Worm (Caenorhabditis elegans) whole organism, L4 larva: Measurements from ENCODE around the gene ift-74.

Experiments used
- F26F4.8 ChIP-seq: fragments of 200-800 bp; sonication (Bioruptor generic); conservative IDR thresholded peaks from 2 replicates; pipeline ENCODE4 v1.3.6; 2022; ENCODE audit warnings: missing genetic modification characterization, missing compliant biosample characterization
- F44E2.7 ChIP-seq: fragments of 200-800 bp; sonication (Bioruptor generic); IDR thresholded peaks from 2 replicates; pipeline ENCODE4 v2.1.2; 2022; ENCODE audit warnings: missing genetic modification characterization, missing compliant biosample characterization
- R02D3.7 ChIP-seq: fragments of 150-350 bp; sonication (generic microtip); optimal IDR thresholded peaks from 3 replicates; lab custom pipeline; 2014; ENCODE audit warnings: missing biosample characterization, missing genetic modification characterization
- T26A8.4 ChIP-seq: fragments of 200-800 bp; sonication (Bioruptor generic); IDR thresholded peaks from 2 replicates; pipeline ENCODE4 v1.3.6; 2022; ENCODE audit warnings: missing genetic modification characterization, missing compliant biosample characterization
- Y105C5A.15 ChIP-seq: fragments of 200-800 bp; sonication (Bioruptor generic); IDR thresholded peaks from 2 replicates; pipeline ENCODE4 v1.3.6; 2022; ENCODE audit warnings: missing genetic modification characterization, missing compliant biosample characterization
- Y5F2A.4 ChIP-seq: fragments of 200-800 bp; sonication (Bioruptor generic); optimal IDR thresholded peaks from 2 replicates; lab custom pipeline; 2018; ENCODE audit warnings: mild to moderate bottlenecking, missing genetic modification characterization, missing compliant biosample characterization
- ZK337.2 ChIP-seq: fragments of 200-800 bp; sonication (Bioruptor generic); IDR thresholded peaks from 2 replicates; pipeline ENCODE4 v1.3.6; 2022; ENCODE audit warnings: missing genetic modification reagents, missing genetic modification characterization, missing compliant biosample characterization
- ZK546.5 ChIP-seq, 2 experiments: sonication (generic microtip); optimal IDR thresholded peaks; 2 replicates each; lab custom pipeline; 2017; ENCODE audit warnings: missing biosample characterization in 2 of 2, missing genetic modification characterization in 2 of 2
- ceh-28 ChIP-seq: fragments of 150-350 bp; optimal IDR thresholded peaks from 2 replicates; lab custom pipeline; 2014; ENCODE audit warnings: missing biosample characterization, missing genetic modification reagents, missing genetic modification characterization
- ceh-32 ChIP-seq: sonication (generic microtip); optimal IDR thresholded peaks from 2 replicates; lab custom pipeline; 2016; ENCODE audit warnings: mild to moderate bottlenecking, missing genetic modification characterization, missing compliant biosample characterization; ENCODE audit not compliant: poor library complexity
- ceh-62 ChIP-seq: sonication (generic microtip); optimal IDR thresholded peaks from 2 replicates; lab custom pipeline; 2017; ENCODE audit warnings: missing biosample characterization, missing genetic modification characterization
- cey-2 ChIP-seq: sonication (generic microtip); optimal IDR thresholded peaks from 3 replicates; lab custom pipeline; 2017; ENCODE audit warnings: missing genetic modification characterization, mild to moderate bottlenecking, missing compliant biosample characterization, antibody characterized with exemption, borderline replicate concordance; ENCODE audit not compliant: insufficient read depth
- ctbp-1 ChIP-seq: fragments of 200-800 bp; sonication (Bioruptor generic); IDR thresholded peaks from 2 replicates; pipeline ENCODE4 v1.3.6; 2022; ENCODE audit warnings: missing genetic modification reagents, missing genetic modification characterization, missing compliant biosample characterization
- daf-16 ChIP-seq, 3 experiments: sonication (generic microtip); optimal IDR thresholded peaks; 2 replicates each; lab custom pipeline; 2016 to 2017; ENCODE audit warnings: missing genetic modification characterization in 3 of 3, missing genetic modification reagents in 3 of 3, mild to moderate bottlenecking in 2 of 3, missing compliant biosample characterization in 2 of 3, missing biosample characterization in 1 of 3, moderate library complexity in 1 of 3
- daf-8 ChIP-seq: fragments of 200-800 bp; sonication (Bioruptor generic); IDR thresholded peaks from 2 replicates; pipeline ENCODE4 v1.3.6; 2022; ENCODE audit warnings: missing genetic modification characterization, missing compliant biosample characterization
- dpl-1 ChIP-seq: fragments of 150-350 bp; optimal IDR thresholded peaks from 2 replicates; lab custom pipeline; 2014; ENCODE audit warnings: missing biosample characterization, missing genetic modification reagents, missing genetic modification characterization
- dve-1 ChIP-seq: sonication (generic microtip); optimal IDR thresholded peaks from 2 replicates; lab custom pipeline; 2017; ENCODE audit warnings: antibody characterized with exemption, mild to moderate bottlenecking, missing genetic modification characterization, missing compliant biosample characterization; ENCODE audit not compliant: insufficient read depth
- egl-27 ChIP-seq: sonication (generic microtip); optimal IDR thresholded peaks from 3 replicates; lab custom pipeline; 2017; ENCODE audit warnings: missing biosample characterization, missing genetic modification reagents, missing genetic modification characterization
- jun-1 ChIP-seq: fragments of 150-350 bp; optimal IDR thresholded peaks from 2 replicates; lab custom pipeline; 2014; ENCODE audit warnings: missing biosample characterization, missing genetic modification reagents, missing genetic modification characterization
- lin-1 ChIP-seq: fragments of 200-800 bp; sonication (Bioruptor generic); IDR thresholded peaks from 2 replicates; pipeline ENCODE4 v1.3.6; 2022; ENCODE audit warnings: missing genetic modification reagents, missing genetic modification characterization, missing compliant biosample characterization
- lin-13 ChIP-seq: fragments of 150-350 bp; optimal IDR thresholded peaks from 2 replicates; lab custom pipeline; 2014; ENCODE audit warnings: missing biosample characterization, missing genetic modification reagents, missing genetic modification characterization
- lin-15B ChIP-seq: fragments of 150-350 bp; sonication (generic microtip); optimal IDR thresholded peaks from 3 replicates; lab custom pipeline; 2014; ENCODE audit warnings: missing biosample characterization, missing genetic modification characterization
- lin-29 ChIP-seq: fragments of 200-800 bp; sonication (Bioruptor generic); IDR thresholded peaks from 2 replicates; pipeline ENCODE4 v1.3.6; 2022; ENCODE audit warnings: missing genetic modification reagents, missing genetic modification characterization, missing compliant biosample characterization
- lir-3 ChIP-seq: sonication (generic microtip); optimal IDR thresholded peaks from 2 replicates; lab custom pipeline; 2016; ENCODE audit warnings: mild to moderate bottlenecking, missing genetic modification characterization, missing compliant biosample characterization
- madf-9 ChIP-seq: fragments of 200-800 bp; sonication (Bioruptor generic); conservative IDR thresholded peaks from 2 replicates; pipeline ENCODE4 v1.3.6; 2022; ENCODE audit warnings: missing genetic modification reagents, missing genetic modification characterization, missing compliant biosample characterization
- mdt-29 ChIP-seq: fragments of 200-800 bp; sonication (Bioruptor generic); IDR thresholded peaks from 2 replicates; pipeline ENCODE4 v1.3.6; 2022; ENCODE audit warnings: missing genetic modification reagents, missing genetic modification characterization, missing compliant biosample characterization
- mep-1 ChIP-seq: fragments of 150-350 bp; sonication (generic microtip); optimal IDR thresholded peaks from 3 replicates; lab custom pipeline; 2014; ENCODE audit warnings: missing biosample characterization, missing genetic modification characterization
- nhr-10 ChIP-seq: fragments of 150-350 bp; optimal IDR thresholded peaks from 2 replicates; lab custom pipeline; 2014; ENCODE audit warnings: missing biosample characterization, missing genetic modification characterization
- nhr-102 ChIP-seq: sonication (generic microtip); optimal IDR thresholded peaks from 2 replicates; lab custom pipeline; 2016; ENCODE audit warnings: mild to moderate bottlenecking, missing genetic modification characterization, moderate library complexity, missing compliant biosample characterization
- nhr-11 ChIP-seq: fragments of 150-350 bp; optimal IDR thresholded peaks from 2 replicates; lab custom pipeline; 2014; ENCODE audit warnings: missing biosample characterization, missing genetic modification characterization
- nhr-28 ChIP-seq: fragments of 150-350 bp; optimal IDR thresholded peaks from 2 replicates; lab custom pipeline; 2014; ENCODE audit warnings: missing biosample characterization, missing genetic modification characterization
- nhr-41 ChIP-seq: fragments of 200-800 bp; sonication (Bioruptor generic); IDR thresholded peaks from 2 replicates; pipeline ENCODE4 v1.3.6; 2022; ENCODE audit warnings: missing genetic modification reagents, missing genetic modification characterization, missing compliant biosample characterization
- nhr-42 ChIP-seq: fragments of 200-800 bp; sonication (Bioruptor generic); IDR thresholded peaks from 2 replicates; pipeline ENCODE4 v1.3.6; 2022; ENCODE audit warnings: missing genetic modification characterization, missing compliant biosample characterization
- nhr-77 ChIP-seq: fragments of 150-350 bp; optimal IDR thresholded peaks from 2 replicates; lab custom pipeline; 2014; ENCODE audit warnings: missing biosample characterization, missing genetic modification characterization
- php-3 ChIP-seq: fragments of 200-800 bp; sonication (Bioruptor generic); IDR thresholded peaks from 2 replicates; pipeline ENCODE4 v1.3.6; 2022; ENCODE audit warnings: missing genetic modification reagents, missing genetic modification characterization, missing compliant biosample characterization
- pqm-1 ChIP-seq: sonication (generic microtip); optimal IDR thresholded peaks from 2 replicates; lab custom pipeline; 2017; ENCODE audit warnings: missing biosample characterization, missing genetic modification characterization
- saeg-2 ChIP-seq: fragments of 200-800 bp; sonication (Bioruptor generic); IDR thresholded peaks from 2 replicates; pipeline ENCODE4 v1.3.6; 2022; ENCODE audit warnings: missing genetic modification reagents, missing genetic modification characterization, missing compliant biosample characterization
- skn-1 ChIP-seq: fragments of 150-350 bp; optimal IDR thresholded peaks from 2 replicates; lab custom pipeline; 2014; ENCODE audit warnings: missing biosample characterization, missing genetic modification characterization
- snpc-1.2 ChIP-seq: fragments of 200-800 bp; sonication (Bioruptor generic); IDR thresholded peaks from 2 replicates; pipeline ENCODE4 v1.3.6; 2022; ENCODE audit warnings: missing genetic modification reagents, missing genetic modification characterization, missing compliant biosample characterization
- unc-130 ChIP-seq: sonication (generic microtip); optimal IDR thresholded peaks from 2 replicates; lab custom pipeline; 2016; ENCODE audit warnings: missing genetic modification reagents, missing genetic modification characterization, missing compliant biosample characterization
- unc-39 ChIP-seq: sonication (generic microtip); optimal IDR thresholded peaks from 2 replicates; lab custom pipeline; 2017; ENCODE audit warnings: missing biosample characterization, missing genetic modification characterization
- unc-62 ChIP-seq, 3 experiments: fragments of 150-350 bp in 1 of 3; sonication (generic microtip); optimal IDR thresholded peaks in 2 of 3; peaks in 1 of 3; 1 replicate in 1 of 3; 2 replicates in 2 of 3; lab custom pipeline; 2014 to 2017; ENCODE audit warnings: missing biosample characterization in 3 of 3, missing genetic modification characterization in 3 of 3, missing genetic modification reagents in 3 of 3, missing genotype in 1 of 3
- vab-7 ChIP-seq: fragments of 200-800 bp; sonication (Bioruptor generic); IDR thresholded peaks from 2 replicates; pipeline ENCODE4 v1.3.6; 2022; ENCODE audit warnings: missing genetic modification reagents, missing genetic modification characterization, missing compliant biosample characterization
- zfp-3 ChIP-seq: fragments of 200-800 bp; sonication (Bioruptor generic); conservative IDR thresholded peaks from 2 replicates; pipeline ENCODE4 v1.3.6; 2022; ENCODE audit warnings: missing genetic modification reagents, missing genetic modification characterization, missing compliant biosample characterization

ift-74 gene

DNA sequence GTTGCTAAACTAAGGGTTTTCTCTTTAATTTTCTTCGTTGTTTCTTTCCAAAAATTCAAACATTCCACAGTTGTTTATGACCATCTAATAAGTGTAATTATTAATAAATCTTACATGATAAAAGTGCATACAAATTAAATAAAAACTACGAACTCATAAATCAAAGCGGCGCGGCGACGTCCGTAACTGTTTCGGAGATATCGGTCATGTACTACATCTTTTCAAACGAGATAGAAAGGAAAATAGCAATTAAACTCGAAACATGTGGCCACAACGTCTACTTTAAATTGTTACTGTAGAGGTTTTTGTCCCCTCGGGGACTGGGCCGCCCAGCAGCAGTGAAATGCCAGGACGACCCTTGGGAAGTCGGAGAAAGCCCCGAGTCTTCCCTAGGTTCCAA is 36.0 kb downstream of the ift-74 start:
- TF ChIP-seq F26F4.8 (GFP tag; lab: Robert Waterston, UW) = no peak
- TF ChIP-seq cey-2 (tag; lab: Kevin White, UChicago) = no peak
- no peak for TF ChIP-seq ceh-62 (tag; lab: Kevin White, UChicago)
- TF ChIP-seq ZK546.5 (tag; optimal IDR thresholded peaks at IDR 0.05; lab: Kevin White, UChicago) = no peak
- no peak for TF ChIP-seq ceh-28 (tag; lab: Kevin White, UChicago)
- TF ChIP-seq mep-1 (tag; lab: Kevin White, UChicago) = no peak
- TF ChIP-seq T26A8.4 (GFP tag; lab: Robert Waterston, UW) = no peak
- TF ChIP-seq lin-1 = no peak
- no peak for TF ChIP-seq ZK337.2 (GFP tag; lab: Robert Waterston, UW)
- no peak for TF ChIP-seq lin-15B
- TF ChIP-seq unc-62 (GFP tag; optimal IDR thresholded peaks at IDR 0.05 in 1 of 2; lab: Kevin White, UChicago) = no peak
- TF ChIP-seq unc-62 (tag; optimal IDR thresholded peaks at IDR 0.05; lab: Kevin White, UChicago) = no peak
- TF ChIP-seq, all 104 proteins: peak for 0

- no peak for TF ChIP-seq jun-1 (tag; lab: Kevin White, UChicago)
- TF ChIP-seq daf-16 (GFP tag; optimal IDR thresholded peaks at IDR 0.05; lab: Kevin White, UChicago) = no peak
- no peak for TF ChIP-seq daf-16 (tag; optimal IDR thresholded peaks at IDR 0.05; lab: Kevin White, UChicago)
- no peak for TF ChIP-seq unc-39 (tag; lab: Kevin White, UChicago)
- TF ChIP-seq zfp-3 (GFP tag; lab: Robert Waterston, UW) = no peak
- no peak for TF ChIP-seq ceh-32 (tag; lab: Kevin White, UChicago)
- no peak for TF ChIP-seq nhr-41 (GFP tag; lab: Robert Waterston, UW)
- TF ChIP-seq ctbp-1 (GFP tag; lab: Robert Waterston, UW) = no peak
- no peak for TF ChIP-seq madf-9 (GFP tag; lab: Robert Waterston, UW)
- TF ChIP-seq mdt-29 (GFP tag; lab: Robert Waterston, UW) = no peak
- no peak for TF ChIP-seq Y5F2A.4 (GFP tag; lab: Kevin White, UChicago)
- TF ChIP-seq skn-1 (tag; lab: Kevin White, UChicago) = no peak
- no peak for TF ChIP-seq nhr-77 (tag; lab: Kevin White, UChicago)
- TF ChIP-seq daf-8 = no peak
- no peak for TF ChIP-seq R02D3.7 (tag; lab: Kevin White, UChicago)
- no peak for TF ChIP-seq lin-29 (GFP tag; lab: Robert Waterston, UW)
- TF ChIP-seq dpl-1 = no peak
- TF ChIP-seq cey-2 (tag; lab: Kevin White, UChicago) = no peak
- TF ChIP-seq, all 104 proteins: peak for 0
Observed at ce11 chrII:6716638-6717037, 36.8 kb downstream of the ift-74 start, which contains the start of the genes T14B4.5 and T14B4.20. TSS of gene T14B4.5 (plus strand) at chrII:6716863. TSS of gene T14B4.20 (plus strand) at chrII:6716901.

ce11 chrII:6718221-6718620 is 38.4 kb downstream of the ift-74 start, which contains the start of gene tsp-10:
TSS of gene tsp-10 (plus strand) at chrII:6718586.
- TF ChIP-seq snpc-1.2 = no peak
- peak; percentile 30 for TF ChIP-seq dve-1 (tag; lab: Kevin White, UChicago)
- TF ChIP-seq nhr-28 (tag; lab: Kevin White, UChicago) = peak; percentile 4
- TF ChIP-seq unc-130 = no peak
- no peak for TF ChIP-seq daf-16 (GFP tag; optimal IDR thresholded peaks at IDR 0.05; lab: Kevin White, UChicago)
- peak; percentile 65 for TF ChIP-seq daf-16 (tag; optimal IDR thresholded peaks at IDR 0.05; lab: Kevin White, UChicago)
- 0 out of 2 replicates have a peak, but pooled peaks have one; percentile 37 for TF ChIP-seq php-3
- TF ChIP-seq, all 104 proteins: peak for 4

DNA sequence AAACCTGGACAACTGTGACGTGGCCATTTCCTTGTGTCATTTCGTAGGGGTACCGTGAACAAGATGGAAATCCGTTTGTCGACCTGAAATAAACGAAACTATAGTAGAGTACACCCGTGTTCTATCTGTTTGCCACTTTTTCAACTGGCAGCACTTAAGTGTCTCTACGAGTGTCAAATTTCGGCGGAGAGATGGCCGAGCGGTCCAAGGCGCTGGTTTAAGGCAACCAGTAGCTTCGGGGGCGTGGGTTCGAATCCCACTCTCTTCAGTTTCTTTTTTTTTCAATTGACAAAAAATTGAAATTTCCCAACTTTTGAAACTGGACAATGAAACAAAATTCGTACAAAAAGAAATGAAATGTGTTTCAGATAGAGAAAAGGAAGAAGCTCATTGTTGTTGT is 41.8 kb downstream of the ift-74 start:
- TF ChIP-seq zfp-3 (GFP tag; lab: Robert Waterston, UW) (no peak), nhr-10 (tag; lab: Kevin White, UChicago) (no peak), daf-16 (GFP tag; optimal IDR thresholded peaks at IDR 0.05; lab: Kevin White, UChicago) (no peak), daf-16 (tag; optimal IDR thresholded peaks at IDR 0.05; lab: Kevin White, UChicago) (no peak), nhr-28 (tag; lab: Kevin White, UChicago) (peak; percentile 32), nhr-11 (tag; lab: Kevin White, UChicago) (no peak), vab-7 (GFP tag; lab: Robert Waterston, UW) (peak; percentile 72; the same call in 1 of the 2 replicates), egl-27 (no peak), lin-13 (GFP tag; lab: Kevin White, UChicago) (no peak), F44E2.7 (GFP tag; lab: Robert Waterston, UW) (no peak), daf-8 (no peak), lir-3 (tag; lab: Kevin White, UChicago) (no peak), ctbp-1 (GFP tag; lab: Robert Waterston, UW) (0 out of 2 replicates have a peak, but pooled peaks have one; percentile 38), pqm-1 (tag; lab: Kevin White, UChicago) (no peak), saeg-2 (GFP tag; lab: Robert Waterston, UW) (0 out of 2 replicates have a peak, but pooled peaks have one; percentile 36), nhr-102 (tag; lab: Kevin White, UChicago) (no peak), nhr-42 (GFP tag; lab: Robert Waterston, UW) (0 out of 2 replicates have a peak, but pooled peaks have one; percentile 18), Y105C5A.15 (GFP tag; lab: Robert Waterston, UW) (no peak)
